Worm (Caenorhabditis elegans) whole organism, L4/young adult: Measurements from ENCODE around the gene F17C8.6.

Experiments
- W03F9.2 ChIP-seq: fragments of 150-350 bp; optimal IDR thresholded peaks from 2 replicates; lab custom pipeline; 2014; ENCODE audit warnings: missing biosample characterization, missing genetic modification characterization
- dao-5 ChIP-seq: sonication (generic microtip); optimal IDR thresholded peaks from 2 replicates; lab custom pipeline; 2016; ENCODE audit warnings: missing genotype, missing genetic modification characterization, moderate library complexity, missing compliant biosample characterization
- him-1 ChIP-seq: sonication (generic microtip); optimal IDR thresholded peaks from 2 replicates; lab custom pipeline; 2016; ENCODE audit warnings: missing genotype, missing genetic modification reagents, missing genetic modification characterization, missing compliant biosample characterization

- no peak for TF ChIP-seq him-1 (tag; lab: Kevin White, UChicago)
- no peak for TF ChIP-seq dao-5 (tag; lab: Kevin White, UChicago)
- no peak for TF ChIP-seq W03F9.2 (tag; lab: Kevin White, UChicago)
Measured at ce11 chrIII:4697819-4698218, 48.0 kb downstream of the F17C8.6 start, which contains the start of gene dnj-18.
